Worm (Caenorhabditis elegans) whole organism, early embryonic: ENCODE measurements around the gene F54D8.6.
"Not testable (repeated sequence)": the region's sequence is repeated elsewhere in the genome, so short reads cannot be mapped to it uniquely, and the experiment has no call there.

Experiments
- B0310.2 ChIP-seq: sonication (generic microtip); optimal IDR thresholded peaks from 2 replicates; lab custom pipeline; 2016; ENCODE audit warnings: mild to moderate bottlenecking, missing genetic modification characterization, missing compliant biosample characterization
- F13C5.2 ChIP-seq: sonication (generic microtip); optimal IDR thresholded peaks from 2 replicates; lab custom pipeline; 2017; ENCODE audit warnings: mild to moderate bottlenecking, missing genetic modification characterization, inconsistent platforms, missing compliant biosample characterization
- aly-1 ChIP-seq: sonication (generic microtip); optimal IDR thresholded peaks from 2 replicates; lab custom pipeline; 2016; ENCODE audit warnings: missing genetic modification characterization, missing compliant biosample characterization
- ama-1 ChIP-seq: fragments of 150-350 bp; optimal IDR thresholded peaks from 2 replicates; lab custom pipeline; 2014
- ceh-13 ChIP-seq: fragments of 200-800 bp; sonication (Bioruptor generic); optimal IDR thresholded peaks from 2 replicates; lab custom pipeline; 2018; ENCODE audit warnings: mild to moderate bottlenecking, missing genetic modification characterization, missing compliant biosample characterization
- ceh-36 ChIP-seq: sonication (generic microtip); optimal IDR thresholded peaks from 2 replicates; lab custom pipeline; 2016; ENCODE audit warnings: missing genetic modification characterization, inconsistent platforms, missing compliant biosample characterization
- ets-7 ChIP-seq: sonication (generic microtip); optimal IDR thresholded peaks from 2 replicates; lab custom pipeline; 2016; ENCODE audit warnings: missing genotype, missing genetic modification characterization, missing compliant biosample characterization
- flt-1 ChIP-seq: fragments of 200-800 bp; sonication (Bioruptor generic); IDR thresholded peaks from 2 replicates; pipeline ENCODE4 v1.3.6; 2022; ENCODE audit warnings: missing genetic modification characterization, missing compliant biosample characterization
- hmbx-1 ChIP-seq: sonication (generic microtip); optimal IDR thresholded peaks from 2 replicates; lab custom pipeline; 2016; ENCODE audit warnings: mild to moderate bottlenecking, missing genetic modification characterization, missing compliant biosample characterization
- hmg-4 ChIP-seq: fragments of 200-800 bp; sonication (Bioruptor generic); optimal IDR thresholded peaks from 2 replicates; lab custom pipeline; 2018; ENCODE audit warnings: mild to moderate bottlenecking, missing genetic modification characterization, missing compliant biosample characterization
- hnd-1 ChIP-seq: sonication (generic microtip); optimal IDR thresholded peaks from 2 replicates; lab custom pipeline; 2016; ENCODE audit warnings: missing genetic modification characterization, missing compliant biosample characterization
- pes-1 ChIP-seq: fragments of 200-800 bp; sonication (Bioruptor generic); IDR thresholded peaks from 2 replicates; pipeline ENCODE4 v1.3.6; 2022; ENCODE audit warnings: missing genetic modification reagents, missing genetic modification characterization, missing compliant biosample characterization
- scrt-1 ChIP-seq: fragments of 200-800 bp; sonication (Bioruptor generic); IDR thresholded peaks from 2 replicates; pipeline ENCODE4 v1.3.6; 2022; ENCODE audit warnings: missing genetic modification characterization, missing compliant biosample characterization
- sea-1 ChIP-seq: fragments of 200-800 bp; sonication (Bioruptor generic); conservative IDR thresholded peaks from 2 replicates; pipeline ENCODE4 v1.3.6; 2022; ENCODE audit warnings: missing genetic modification characterization, missing compliant biosample characterization
- tbx-11 ChIP-seq: fragments of 200-800 bp; sonication (Bioruptor generic); IDR thresholded peaks from 2 replicates; pipeline ENCODE4 v1.3.6; 2022; ENCODE audit warnings: missing genetic modification characterization, missing compliant biosample characterization
- tbx-37 ChIP-seq: fragments of 200-800 bp; sonication (Bioruptor generic); conservative IDR thresholded peaks from 2 replicates; pipeline ENCODE4 v1.3.6; 2022; ENCODE audit warnings: missing genetic modification reagents, missing genetic modification characterization, missing compliant biosample characterization
- tra-4 ChIP-seq: sonication (generic microtip); optimal IDR thresholded peaks from 2 replicates; lab custom pipeline; 2017; ENCODE audit warnings: missing genetic modification characterization, missing compliant biosample characterization

F54D8.6 gene

DNA sequence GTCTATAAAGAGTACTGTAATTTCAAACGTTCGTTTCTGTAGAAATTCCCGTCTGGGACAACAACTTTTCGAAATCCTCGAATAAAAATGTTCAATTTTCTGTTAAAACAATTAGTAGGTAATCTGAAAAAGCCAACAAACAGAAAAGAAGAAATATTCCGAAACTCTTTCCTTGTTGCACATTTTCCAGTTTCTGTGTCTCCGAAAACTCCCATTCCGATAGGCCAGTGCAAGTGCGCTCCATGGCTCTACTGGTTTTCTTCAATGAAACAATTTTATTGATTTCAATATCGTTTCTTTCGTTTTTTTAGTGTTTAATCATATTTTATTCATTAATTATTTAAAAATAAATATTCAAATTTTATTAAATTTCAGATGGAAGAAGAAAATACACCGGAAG is at the start of gene F54D8.6:
Gene F54D8.6, plus strand, starts transcription at position 370 of the 400 bp plus-strand sequence.
- TF ChIP-seq ama-1 (lab: Kevin White, UChicago) = no peak
- TF ChIP-seq F13C5.2 (tag; lab: Kevin White, UChicago) = no peak
- TF ChIP-seq pes-1 (GFP tag; lab: Robert Waterston, UW) = no peak; the same call in 1 of the 2 replicates
- no peak for TF ChIP-seq ceh-13 (GFP tag; lab: Kevin White, UChicago)
- TF ChIP-seq tbx-11 (GFP tag; lab: Robert Waterston, UW) = no peak
- no peak for TF ChIP-seq scrt-1 (GFP tag; lab: Robert Waterston, UW)
- TF ChIP-seq tra-4 (tag; lab: Kevin White, UChicago) = no peak
- no peak for TF ChIP-seq hnd-1 (tag; lab: Kevin White, UChicago)
- no peak for TF ChIP-seq flt-1
- TF ChIP-seq hmg-4 (GFP tag; lab: Kevin White, UChicago) = no peak
- no peak for TF ChIP-seq B0310.2
- TF ChIP-seq aly-1 (tag; lab: Kevin White, UChicago) = no peak
- TF ChIP-seq hmbx-1 = no peak
- no peak for TF ChIP-seq tbx-37

DNA sequence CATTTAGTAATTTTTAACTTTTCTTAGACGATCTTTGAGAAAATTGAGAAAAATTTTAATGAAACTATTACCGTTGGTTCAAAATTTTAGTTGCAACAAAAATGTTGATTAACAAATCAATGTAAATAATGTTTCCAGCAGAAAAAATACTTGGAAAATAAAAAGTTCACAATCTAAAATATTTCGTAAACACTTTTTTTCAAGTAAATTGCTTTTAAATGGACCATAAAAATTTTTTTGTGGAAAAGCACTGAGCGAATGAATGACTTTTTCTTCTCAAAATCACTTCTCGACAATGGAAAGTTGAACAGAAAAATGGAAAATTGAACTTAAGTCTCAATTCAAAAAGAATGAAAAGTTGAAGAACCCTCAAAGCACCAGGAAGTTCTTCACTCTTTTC is 49.2 kb upstream of the F54D8.6 start, which contains the start of gene C45G9.8:
Gene C45G9.8, minus strand, starts transcription at position 101 of the 400 bp plus-strand sequence.
- TF ChIP-seq hmbx-1 (no peak), ets-7 (tag; lab: Kevin White, UChicago) (no peak), ceh-36 (no peak), tbx-37 (no peak), ama-1 (lab: Kevin White, UChicago) (no peak), flt-1 (no peak), sea-1 (no peak)

DNA sequence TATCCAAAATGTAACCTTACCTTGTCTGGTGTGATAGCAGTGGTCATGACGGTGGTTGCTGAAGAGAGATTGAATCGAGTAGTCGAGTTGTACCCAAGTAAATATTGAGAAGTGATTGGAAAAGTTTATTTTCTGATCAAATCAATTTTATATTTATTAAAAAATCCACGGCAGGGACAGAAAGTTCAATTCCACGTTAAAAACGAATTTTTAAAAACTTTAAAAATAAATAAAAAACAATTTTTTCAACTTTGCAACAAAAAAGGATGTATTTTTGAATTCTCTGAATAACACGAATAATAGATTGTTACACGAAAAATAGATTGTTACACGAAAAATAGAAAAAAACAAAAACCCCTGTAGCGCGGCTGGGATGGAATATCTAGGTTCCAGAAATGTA is 47.1 kb upstream of the F54D8.6 start, which contains the start of gene C45G9.9:
Gene C45G9.9, minus strand, starts transcription at position 101 of the 400 bp plus-strand sequence.
- TF ChIP-seq tbx-11 (GFP tag; lab: Robert Waterston, UW); scrt-1 (GFP tag; lab: Robert Waterston, UW); F13C5.2 (tag; lab: Kevin White, UChicago): not testable (repeated sequence)

DNA sequence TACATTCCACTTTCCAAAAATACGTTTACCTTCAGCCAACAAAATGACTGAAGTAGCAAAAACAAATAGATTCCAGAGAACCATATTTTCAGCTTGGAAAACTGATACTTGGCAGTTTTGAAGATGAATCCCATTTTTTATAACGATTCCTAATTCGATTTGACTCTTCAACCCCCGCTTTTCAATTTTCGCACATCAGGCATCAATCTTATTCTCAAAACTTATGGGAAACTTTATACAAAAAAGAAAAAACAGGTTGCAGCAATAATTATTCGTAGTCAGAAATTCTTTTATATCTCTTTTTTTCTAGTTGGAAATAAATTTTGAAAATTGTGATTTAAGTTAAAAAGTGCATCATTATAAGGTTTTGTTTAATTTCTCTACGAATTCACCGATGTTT is 41.0 kb upstream of the F54D8.6 start, which contains the start of gene C45G9.10:
Gene C45G9.10, minus strand, starts transcription at position 101 of the 400 bp plus-strand sequence.
- no peak for TF ChIP-seq ets-7 (tag; lab: Kevin White, UChicago)
- no peak for TF ChIP-seq hmg-4 (GFP tag; lab: Kevin White, UChicago)

DNA sequence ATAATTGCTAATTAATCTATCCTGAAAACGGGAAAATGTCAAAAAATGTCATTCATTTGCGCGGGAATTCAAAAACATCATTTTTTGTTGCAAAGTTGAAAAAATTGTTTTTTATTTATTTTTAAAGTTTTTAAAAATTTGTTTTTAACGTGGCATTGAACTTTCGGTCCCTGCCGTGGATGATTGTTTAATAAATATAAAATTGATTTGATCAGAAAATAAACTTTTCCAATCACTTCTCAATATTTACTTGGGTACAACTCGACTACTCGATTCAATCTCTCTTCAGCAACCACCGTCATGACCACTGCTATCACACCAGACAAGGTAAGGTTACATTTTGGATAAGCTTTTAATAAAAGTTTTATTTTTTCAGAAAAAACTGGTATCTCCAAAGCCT is 40.4 kb upstream of the F54D8.6 start, which contains the start of gene C45G9.4:
Gene C45G9.4, plus strand, starts transcription at position 301 of the 400 bp plus-strand sequence.
- not testable (repeated sequence) for TF ChIP-seq hmbx-1, flt-1, B0310.2

DNA sequence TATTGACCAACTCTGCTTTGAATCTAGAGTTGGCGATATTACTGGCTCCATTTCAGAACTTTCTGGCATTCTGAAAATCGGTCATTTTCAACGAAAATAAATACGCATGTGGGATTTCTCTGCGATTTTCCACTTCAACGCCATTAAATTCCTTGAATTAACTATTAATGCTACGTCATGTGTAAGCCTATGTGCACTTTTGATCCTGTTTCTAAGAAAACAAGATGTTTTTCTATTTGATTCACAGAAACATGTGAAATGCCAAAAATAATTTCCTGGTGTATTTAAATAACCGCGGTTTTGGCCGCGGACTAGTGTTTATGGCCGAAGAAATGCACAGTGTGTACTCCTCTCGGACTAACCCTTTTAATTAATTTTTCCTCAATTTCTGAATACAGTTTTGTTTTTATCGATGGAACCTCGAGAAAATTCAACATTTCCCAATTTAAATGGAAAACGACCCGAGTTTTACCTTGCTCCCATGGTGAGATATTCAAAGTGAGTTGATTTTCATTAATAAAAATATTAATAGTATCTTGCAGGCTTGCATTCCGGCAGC is 34.0 kb upstream of the F54D8.6 start, which contains the start of the genes C45G9.11 and C45G9.2:
Gene C45G9.11, minus strand, starts transcription at position 51 of the 559 bp plus-strand sequence.
Gene C45G9.2, plus strand, starts transcription at position 392 of the 559 bp plus-strand sequence.
- TF ChIP-seq ceh-13 (GFP tag; lab: Kevin White, UChicago) (no peak), ceh-36 (no peak), hnd-1 (tag; lab: Kevin White, UChicago) (no peak), hmg-4 (GFP tag; lab: Kevin White, UChicago) (no peak), tbx-11 (GFP tag; lab: Robert Waterston, UW) (no peak), flt-1 (0 out of 2 replicates have a peak, but pooled peaks have one; percentile 21), hmbx-1 (no peak), aly-1 (tag; lab: Kevin White, UChicago) (no peak), ets-7 (tag; lab: Kevin White, UChicago) (no peak), F13C5.2 (tag; lab: Kevin White, UChicago) (peak; percentile 59), ama-1 (lab: Kevin White, UChicago) (no peak), tbx-37 (peak; percentile 82; the same call in 1 of the 2 replicates), B0310.2 (no peak), tra-4 (tag; lab: Kevin White, UChicago) (no peak), pes-1 (GFP tag; lab: Robert Waterston, UW) (no peak), sea-1 (no peak), scrt-1 (GFP tag; lab: Robert Waterston, UW) (no peak)

DNA sequence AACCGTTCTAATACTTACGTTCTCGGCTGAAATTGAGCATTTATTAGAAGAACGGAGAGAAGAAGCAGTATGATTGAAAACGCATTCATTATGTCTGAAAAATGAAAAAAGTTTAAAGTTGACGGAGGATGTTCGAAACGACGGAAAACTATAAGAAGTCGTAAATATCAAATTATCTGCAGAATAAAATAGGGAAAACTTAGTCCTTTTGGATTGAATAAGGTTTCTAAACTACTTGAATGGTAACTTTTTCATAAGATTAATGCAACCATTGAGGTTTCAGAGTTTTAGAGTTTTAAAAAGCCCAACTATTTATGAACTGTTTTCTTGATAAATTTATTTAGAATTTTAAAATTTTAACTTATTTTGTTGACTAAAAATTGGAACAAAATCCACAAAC is 31.3 kb upstream of the F54D8.6 start, which contains the start of gene C45G9.12:
Gene C45G9.12, minus strand, starts transcription at position 101 of the 400 bp plus-strand sequence.
- TF ChIP-seq hmbx-1 (no peak), scrt-1 (GFP tag; lab: Robert Waterston, UW) (no peak), tbx-11 (GFP tag; lab: Robert Waterston, UW) (no peak), ceh-36 (no peak), sea-1 (no peak), hnd-1 (tag; lab: Kevin White, UChicago) (no peak), F13C5.2 (tag; lab: Kevin White, UChicago) (no peak), B0310.2 (no peak), ceh-13 (GFP tag; lab: Kevin White, UChicago) (no peak), ama-1 (lab: Kevin White, UChicago) (no peak), pes-1 (GFP tag; lab: Robert Waterston, UW) (no peak)

DNA sequence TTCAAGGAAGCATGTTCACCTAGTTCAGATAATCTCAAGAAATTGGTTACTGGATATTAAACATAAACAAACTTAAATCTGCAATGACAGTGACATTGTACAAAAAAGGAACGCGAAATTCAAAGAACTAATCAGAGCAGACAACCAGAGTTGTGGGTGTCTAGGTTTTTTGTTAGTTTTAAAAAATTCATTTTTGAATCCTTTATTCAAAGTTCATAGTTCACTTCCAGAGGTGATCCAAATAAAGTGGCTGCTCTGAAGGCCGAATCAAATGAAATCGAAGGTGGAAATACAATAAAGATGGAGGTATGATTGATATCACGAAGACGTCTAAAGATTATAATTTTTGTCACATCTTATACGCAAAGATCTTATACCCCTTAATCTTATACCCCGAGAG is 28.4 kb upstream of the F54D8.6 start, which contains the start of gene ttbk-6:
Gene ttbk-6, plus strand, starts transcription at position 301 of the 400 bp plus-strand sequence.
- TF ChIP-seq ceh-36 (no peak), B0310.2 (no peak), sea-1 (no peak), ama-1 (lab: Kevin White, UChicago) (no peak), ets-7 (tag; lab: Kevin White, UChicago) (no peak), flt-1 (no peak), scrt-1 (GFP tag; lab: Robert Waterston, UW) (no peak), ceh-13 (GFP tag; lab: Kevin White, UChicago) (no peak), aly-1 (tag; lab: Kevin White, UChicago) (no peak), tra-4 (tag; lab: Kevin White, UChicago) (no peak), tbx-11 (GFP tag; lab: Robert Waterston, UW) (no peak), pes-1 (GFP tag; lab: Robert Waterston, UW) (no peak), hmbx-1 (no peak), F13C5.2 (tag; lab: Kevin White, UChicago) (no peak), tbx-37 (no peak), hmg-4 (GFP tag; lab: Kevin White, UChicago) (no peak), hnd-1 (tag; lab: Kevin White, UChicago) (no peak)
